Worm (Caenorhabditis elegans) whole organism, L1 larva: ENCODE measurements around the gene tmem-17.

Source experiments
- alr-1 ChIP-seq: fragments of 200-800 bp; sonication (Bioruptor generic); optimal IDR thresholded peaks from 2 replicates; lab custom pipeline; 2018; ENCODE audit warnings: borderline replicate concordance, mild to moderate bottlenecking, missing genetic modification characterization, missing compliant biosample characterization
- ama-1 ChIP-seq: fragments of 150-350 bp; optimal IDR thresholded peaks from 2 replicates; lab custom pipeline; 2014
- blmp-1 ChIP-seq: fragments of 150-350 bp; optimal IDR thresholded peaks from 2 replicates; lab custom pipeline; 2014; ENCODE audit warnings: missing biosample characterization, missing genetic modification characterization
- grh-1 ChIP-seq: fragments of 200-800 bp; sonication (Bioruptor generic); IDR thresholded peaks from 2 replicates; pipeline ENCODE4 v1.3.6; 2022; ENCODE audit warnings: missing genetic modification reagents, missing genetic modification characterization, missing compliant biosample characterization
- lin-35 ChIP-seq, 2 experiments: fragments of 150-350 bp; optimal IDR thresholded peaks; 2 replicates each; lab custom pipeline; 2014; ENCODE audit warnings: missing biosample characterization in 2 of 2, missing genetic modification characterization in 2 of 2, missing genetic modification reagents in 2 of 2
- lsy-2 ChIP-seq, 2 experiments: fragments of 150-350 bp; optimal IDR thresholded peaks; 2 replicates each; lab custom pipeline; 2014; ENCODE audit warnings: missing biosample characterization in 2 of 2, missing genetic modification characterization in 2 of 2
- nhr-19 ChIP-seq: fragments of 200-800 bp; sonication (Bioruptor generic); conservative IDR thresholded peaks from 2 replicates; pipeline ENCODE4 v1.3.6; 2022; ENCODE audit warnings: missing genetic modification characterization, missing compliant biosample characterization
- snu-23 ChIP-seq: sonication (generic microtip); optimal IDR thresholded peaks from 2 replicates; lab custom pipeline; 2016; ENCODE audit warnings: missing genetic modification characterization, missing compliant biosample characterization
- unc-86 ChIP-seq: sonication (generic microtip); optimal IDR thresholded peaks from 2 replicates; lab custom pipeline; 2016; ENCODE audit warnings: missing genetic modification characterization, missing compliant biosample characterization

Gene tmem-17

ce11 chrIII:7120477-7120876, 50.4 kb downstream of the tmem-17 start (continued):
- no peak for TF ChIP-seq unc-86 (tag; lab: Kevin White, UChicago)
- TF ChIP-seq alr-1 (tag; lab: Kevin White, UChicago): no peak
- peak; percentile 5 to 36 for TF ChIP-seq lsy-2 (tag; optimal IDR thresholded peaks at IDR 0.05; lab: Kevin White, UChicago)
- peak; percentile 41 for TF ChIP-seq blmp-1 (tag; lab: Kevin White, UChicago)
- TF ChIP-seq ama-1 (lab: Kevin White, UChicago): no peak
- TF ChIP-seq grh-1: 0 out of 2 replicates have a peak, but pooled peaks have one; percentile 6
- peak in 1 of 2 experiments; percentile 73 for TF ChIP-seq lin-35 (GFP tag; optimal IDR thresholded peaks at IDR 0.05; lab: Kevin White, UChicago)
- peak; percentile 98 for TF ChIP-seq nhr-19
- peak; percentile 52 for TF ChIP-seq snu-23 (GFP tag; lab: Kevin White, UChicago)
